Worm (Caenorhabditis elegans) whole organism, L2 larva: Measurements from ENCODE around the gene ZC443.7.

Source experiments
- C34F6.9 ChIP-seq: fragments of 150-350 bp; optimal IDR thresholded peaks from 2 replicates; lab custom pipeline; 2014; ENCODE audit warnings: missing biosample characterization, missing genetic modification characterization
- F13H6.1 ChIP-seq: sonication (generic microtip); optimal IDR thresholded peaks from 2 replicates; lab custom pipeline; 2016; ENCODE audit warnings: missing genetic modification characterization, missing compliant biosample characterization
- Y55F3AM.14 ChIP-seq: fragments of 200-800 bp; sonication (Bioruptor generic); optimal IDR thresholded peaks from 2 replicates; lab custom pipeline; 2018; ENCODE audit warnings: mild to moderate bottlenecking, missing genetic modification characterization, missing compliant biosample characterization
- ZK546.5 ChIP-seq: sonication (generic microtip); optimal IDR thresholded peaks from 2 replicates; lab custom pipeline; 2017; ENCODE audit warnings: missing biosample characterization, missing genetic modification characterization
- alr-1 ChIP-seq: fragments of 150-350 bp; optimal IDR thresholded peaks from 2 replicates; lab custom pipeline; 2014; ENCODE audit warnings: missing biosample characterization, missing genetic modification characterization
- aly-2 ChIP-seq: fragments of 150-350 bp; optimal IDR thresholded peaks from 2 replicates; lab custom pipeline; 2014; ENCODE audit warnings: missing biosample characterization, missing genetic modification characterization
- blmp-1 ChIP-seq: sonication (generic microtip); optimal IDR thresholded peaks from 2 replicates; lab custom pipeline; 2017; ENCODE audit warnings: missing genetic modification characterization, mild to moderate bottlenecking, missing compliant biosample characterization, antibody characterized with exemption, moderate library complexity; ENCODE audit not compliant: insufficient read depth
- ceh-16 ChIP-seq: fragments of 150-350 bp; optimal IDR thresholded peaks from 2 replicates; lab custom pipeline; 2014; ENCODE audit warnings: missing biosample characterization, missing genetic modification characterization
- crh-2 ChIP-seq: sonication (generic microtip); optimal IDR thresholded peaks from 2 replicates; lab custom pipeline; 2017; ENCODE audit warnings: missing biosample characterization, missing genetic modification characterization
- elt-1 ChIP-seq: fragments of 150-350 bp; optimal IDR thresholded peaks from 2 replicates; lab custom pipeline; 2014; ENCODE audit warnings: missing biosample characterization, missing genetic modification characterization
- fos-1 ChIP-seq: fragments of 150-350 bp; optimal IDR thresholded peaks from 2 replicates; lab custom pipeline; 2014; ENCODE audit warnings: missing biosample characterization, missing genetic modification characterization
- gmeb-1 ChIP-seq: fragments of 150-350 bp; optimal IDR thresholded peaks from 2 replicates; lab custom pipeline; 2014; ENCODE audit warnings: missing biosample characterization, missing genetic modification characterization
- lin-11 ChIP-seq: fragments of 150-350 bp; sonication (generic microtip); optimal IDR thresholded peaks from 2 replicates; lab custom pipeline; 2014; ENCODE audit warnings: missing biosample characterization, missing genetic modification characterization, inconsistent platforms, mixed read lengths
- lin-39 ChIP-seq: fragments of 150-350 bp; optimal IDR thresholded peaks from 2 replicates; lab custom pipeline; 2014; ENCODE audit warnings: missing biosample characterization, missing genetic modification reagents, missing genetic modification characterization
- lsy-2 ChIP-seq, 2 experiments: fragments of 150-350 bp in 1 of 2; sonication (generic microtip) in 1 of 2; optimal IDR thresholded peaks; 2 replicates each; lab custom pipeline; 2014 to 2017; ENCODE audit warnings: missing biosample characterization in 2 of 2, missing genetic modification characterization in 2 of 2
- mab-5 ChIP-seq: fragments of 150-350 bp; optimal IDR thresholded peaks from 2 replicates; lab custom pipeline; 2014; ENCODE audit warnings: missing biosample characterization, missing genetic modification characterization
- mdl-1 ChIP-seq, 2 experiments: fragments of 150-350 bp in 1 of 2; sonication (generic microtip) in 1 of 2; optimal IDR thresholded peaks; 2 replicates each; lab custom pipeline; 2017; ENCODE audit warnings: missing biosample characterization in 2 of 2, missing genetic modification characterization in 2 of 2
- nhr-10 ChIP-seq: sonication (generic microtip); optimal IDR thresholded peaks from 2 replicates; lab custom pipeline; 2017; ENCODE audit warnings: missing biosample characterization, missing genetic modification characterization
- nhr-12 ChIP-seq: fragments of 150-350 bp; optimal IDR thresholded peaks from 2 replicates; lab custom pipeline; 2014; ENCODE audit warnings: missing biosample characterization, missing genetic modification characterization
- nhr-129 ChIP-seq: fragments of 150-350 bp; optimal IDR thresholded peaks from 2 replicates; lab custom pipeline; 2014; ENCODE audit warnings: missing biosample characterization, missing genetic modification characterization
- nhr-23 ChIP-seq: fragments of 150-350 bp; optimal IDR thresholded peaks from 2 replicates; lab custom pipeline; 2014; ENCODE audit warnings: missing biosample characterization, missing genetic modification reagents, missing genetic modification characterization
- nhr-237 ChIP-seq: fragments of 150-350 bp; optimal IDR thresholded peaks from 2 replicates; lab custom pipeline; 2014; ENCODE audit warnings: missing biosample characterization, missing genetic modification characterization
- nhr-6 ChIP-seq: fragments of 150-350 bp; optimal IDR thresholded peaks from 2 replicates; lab custom pipeline; 2014; ENCODE audit warnings: missing biosample characterization, missing genetic modification characterization
- nhr-77 ChIP-seq: fragments of 150-350 bp; optimal IDR thresholded peaks from 2 replicates; lab custom pipeline; 2014; ENCODE audit warnings: missing biosample characterization, missing genetic modification characterization
- sem-4 ChIP-seq: fragments of 150-350 bp; optimal IDR thresholded peaks from 2 replicates; lab custom pipeline; 2014; ENCODE audit warnings: missing biosample characterization, missing genetic modification reagents, missing genetic modification characterization
- sma-3 ChIP-seq: sonication (generic microtip); optimal IDR thresholded peaks from 2 replicates; lab custom pipeline; 2016; ENCODE audit warnings: missing genetic modification reagents, missing genetic modification characterization, missing compliant biosample characterization
- sma-9 ChIP-seq, 2 experiments: fragments of 150-350 bp in 1 of 2; sonication (generic microtip) in 1 of 2; optimal IDR thresholded peaks; 2 replicates each; lab custom pipeline; 2014 to 2016; ENCODE audit warnings: missing genetic modification characterization in 2 of 2, mild to moderate bottlenecking in 1 of 2, missing biosample characterization in 1 of 2, missing compliant biosample characterization in 1 of 2, missing genetic modification reagents in 1 of 2, moderate library complexity in 1 of 2
- snpc-4 ChIP-seq: fragments of 150-350 bp; optimal IDR thresholded peaks from 2 replicates; lab custom pipeline; 2014; ENCODE audit warnings: missing biosample characterization, missing genetic modification characterization
- unc-55 ChIP-seq: fragments of 150-350 bp; sonication (generic microtip); optimal IDR thresholded peaks from 3 replicates; lab custom pipeline; 2014; ENCODE audit warnings: missing biosample characterization, missing genetic modification reagents, missing genetic modification characterization
- unc-62 ChIP-seq: fragments of 150-350 bp; optimal IDR thresholded peaks from 2 replicates; lab custom pipeline; 2014; ENCODE audit warnings: missing biosample characterization, missing genetic modification reagents, missing genetic modification characterization
- zag-1 ChIP-seq: fragments of 150-350 bp; optimal IDR thresholded peaks from 2 replicates; lab custom pipeline; 2014; ENCODE audit warnings: missing biosample characterization, missing genetic modification characterization
- ztf-11 ChIP-seq: sonication (generic microtip); optimal IDR thresholded peaks from 2 replicates; lab custom pipeline; 2017; ENCODE audit warnings: missing biosample characterization, missing genetic modification characterization
- ztf-4 ChIP-seq: fragments of 150-350 bp; optimal IDR thresholded peaks from 2 replicates; lab custom pipeline; 2014; ENCODE audit warnings: missing biosample characterization, missing genetic modification characterization

The ZC443.7 gene

DNA sequence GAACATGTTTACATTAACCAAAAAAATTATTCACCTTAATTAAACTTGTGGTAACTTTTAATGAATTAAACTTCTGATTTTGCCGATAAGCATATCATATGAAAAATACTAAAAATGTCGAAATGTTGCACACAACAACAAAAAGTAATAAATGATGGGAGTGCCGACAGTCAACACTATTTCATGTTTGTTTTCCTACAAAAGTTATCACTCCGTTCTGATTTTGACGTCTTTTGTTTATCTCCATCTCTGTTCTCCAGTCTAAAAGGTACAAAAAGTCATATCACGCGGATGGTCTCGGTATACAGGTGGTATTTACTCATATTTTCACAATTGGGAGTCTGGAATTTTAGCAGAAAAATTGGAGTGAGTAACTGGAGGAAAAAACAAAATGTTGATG lies 9.1 kb downstream of the ZC443.7 start:
- TF ChIP-seq nhr-237 (tag; lab: Kevin White, UChicago) (no peak), Y55F3AM.14 (GFP tag; lab: Kevin White, UChicago) (no peak), lin-11 (no peak), C34F6.9 (tag; lab: Kevin White, UChicago) (no peak), nhr-6 (no peak), unc-55 (GFP tag; lab: Kevin White, UChicago) (no peak), elt-1 (no peak), ceh-16 (tag; lab: Kevin White, UChicago) (no peak), snpc-4 (tag; lab: Kevin White, UChicago) (no peak), unc-62 (GFP tag; lab: Kevin White, UChicago) (no peak), ztf-11 (tag; lab: Kevin White, UChicago) (no peak), ztf-4 (tag; lab: Kevin White, UChicago) (no peak), sem-4 (no peak), sma-3 (GFP tag; lab: Kevin White, UChicago) (no peak), mab-5 (tag; lab: Kevin White, UChicago) (no peak), gmeb-1 (tag; lab: Kevin White, UChicago) (no peak)

DNA sequence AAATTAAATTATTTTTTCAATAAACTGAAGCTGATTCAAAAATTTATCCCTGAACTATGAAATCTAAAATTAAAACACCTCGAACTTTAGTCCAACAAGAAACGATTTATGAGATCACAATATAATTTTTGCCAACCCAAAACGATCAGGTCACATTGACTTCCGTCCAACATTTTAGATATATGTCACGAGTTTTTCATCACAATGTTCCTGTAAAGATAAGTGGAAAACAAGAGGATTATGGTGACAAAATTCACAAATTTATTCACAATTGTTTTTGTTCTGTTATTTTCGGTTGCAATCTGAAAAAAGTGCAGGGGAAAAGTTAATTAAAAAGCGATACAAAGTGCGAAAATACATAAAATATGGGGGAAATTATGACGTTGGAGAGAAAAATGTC lies 10.4 kb downstream of the ZC443.7 start:
- TF ChIP-seq sem-4 (peak; percentile 19), ztf-4 (tag; lab: Kevin White, UChicago) (peak; percentile 10), C34F6.9 (tag; lab: Kevin White, UChicago) (no peak)

- TF ChIP-seq sem-4 (no peak), sma-9 (GFP tag; optimal IDR thresholded peaks at IDR 0.05; lab: Kevin White, UChicago) (no peak), sma-9 (tag; optimal IDR thresholded peaks at IDR 0.05; lab: Kevin White, UChicago) (no peak), F13H6.1 (tag; lab: Kevin White, UChicago) (no peak), nhr-10 (no peak), mdl-1 (tag; optimal IDR thresholded peaks at IDR 0.05; lab: Kevin White, UChicago) (no peak), ztf-11 (tag; lab: Kevin White, UChicago) (no peak), lin-39 (tag; lab: Kevin White, UChicago) (no peak), nhr-237 (tag; lab: Kevin White, UChicago) (no peak)
These were observed 12.2 kb downstream of the ZC443.7 start for ce11 chrV:12818486-12818885.

DNA sequence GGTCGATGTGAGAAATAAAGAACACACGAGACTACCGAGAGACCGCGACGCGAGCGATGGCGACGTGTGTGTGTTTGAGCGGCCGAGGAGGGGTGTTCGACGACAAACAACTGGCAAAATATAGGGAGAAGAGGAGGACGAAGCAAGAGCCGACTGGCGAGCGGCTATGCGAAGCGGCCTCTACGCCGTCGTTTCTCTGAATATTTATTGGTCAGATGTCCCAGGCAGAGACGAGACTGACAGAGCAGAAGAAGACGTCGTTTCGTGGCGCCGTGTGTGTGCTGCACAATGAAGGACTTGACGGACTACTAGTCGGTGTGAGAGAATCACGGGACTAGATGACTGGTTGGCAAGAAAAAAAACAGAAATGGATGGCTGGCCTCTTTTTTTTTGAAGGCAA lies 12.9 kb downstream of the ZC443.7 start:
- TF ChIP-seq zag-1, result peak; percentile 27
- no peak for TF ChIP-seq ztf-4 (tag; lab: Kevin White, UChicago)
- TF ChIP-seq unc-55 (GFP tag; lab: Kevin White, UChicago), result peak; percentile 29
- no peak for TF ChIP-seq ZK546.5 (tag; lab: Kevin White, UChicago)
- TF ChIP-seq mdl-1 (tag; optimal IDR thresholded peaks at IDR 0.05; lab: Kevin White, UChicago), result peak in 1 of 2 experiments; percentile 7
- TF ChIP-seq snpc-4 (tag; lab: Kevin White, UChicago), result peak; percentile 24
- TF ChIP-seq nhr-12 (tag; lab: Kevin White, UChicago), result no peak
- TF ChIP-seq elt-1, result no peak
- TF ChIP-seq nhr-77 (tag; lab: Kevin White, UChicago), result no peak
- no peak for TF ChIP-seq sma-9 (GFP tag; optimal IDR thresholded peaks at IDR 0.05; lab: Kevin White, UChicago)
- no peak for TF ChIP-seq sma-9 (tag; optimal IDR thresholded peaks at IDR 0.05; lab: Kevin White, UChicago)
- peak; percentile 43 for TF ChIP-seq C34F6.9 (tag; lab: Kevin White, UChicago)
- no peak for TF ChIP-seq blmp-1 (tag; lab: Kevin White, UChicago)
- TF ChIP-seq unc-62 (GFP tag; lab: Kevin White, UChicago), result no peak
- no peak for TF ChIP-seq nhr-237 (tag; lab: Kevin White, UChicago)
- no peak for TF ChIP-seq fos-1 (tag; lab: Kevin White, UChicago)
- TF ChIP-seq crh-2 (tag; lab: Kevin White, UChicago), result peak; percentile 35
- no peak for TF ChIP-seq aly-2 (tag; lab: Kevin White, UChicago)
- TF ChIP-seq nhr-129 (tag; lab: Kevin White, UChicago), result peak; percentile 43
- TF ChIP-seq sem-4, result no peak
- TF ChIP-seq lin-11, result peak; percentile 80
- TF ChIP-seq F13H6.1 (tag; lab: Kevin White, UChicago), result peak; percentile 35
- TF ChIP-seq mab-5 (tag; lab: Kevin White, UChicago), result no peak
- TF ChIP-seq lsy-2 (tag; optimal IDR thresholded peaks at IDR 0.05; lab: Kevin White, UChicago), result peak in 1 of 2 experiments; percentile 45
- TF ChIP-seq, all 48 proteins: peak for 10

DNA sequence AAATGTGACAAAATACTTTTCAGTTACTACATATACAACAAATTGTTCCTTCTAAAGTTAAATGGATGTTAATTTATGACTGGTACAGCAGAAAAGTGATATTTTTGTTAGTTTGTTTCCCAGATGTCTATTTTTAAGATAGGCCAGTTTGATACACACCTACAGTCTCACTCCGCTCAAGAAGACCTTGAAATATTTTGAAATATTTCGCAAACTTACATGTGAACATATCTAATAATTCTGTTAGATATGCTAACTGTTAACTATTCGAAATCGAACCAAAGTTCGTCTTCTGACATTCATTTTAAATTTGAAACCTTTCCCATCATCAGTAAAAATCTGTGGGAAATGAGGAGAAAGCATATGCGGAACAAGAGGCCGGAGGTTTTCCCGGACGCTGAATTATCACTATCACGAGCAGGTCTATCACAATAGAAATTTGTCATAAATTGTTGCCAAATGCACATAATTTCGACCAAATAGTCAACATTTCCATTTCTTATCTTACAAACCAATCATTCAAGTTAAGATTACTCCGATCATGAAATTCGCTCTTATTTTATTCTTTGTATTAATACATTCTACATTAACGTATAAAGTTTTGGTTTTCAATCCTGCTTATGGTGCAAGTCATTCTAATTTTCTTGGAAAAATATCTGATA lies 13.6 kb downstream of the ZC443.7 start, which contains the start of the genes ZC443.4 and ugt-18:
Gene ZC443.4 (minus strand): TSS at position 95 of the 662 bp plus-strand sequence.
Gene ugt-18 (plus strand): TSS at position 469 of the 662 bp plus-strand sequence.
- TF ChIP-seq elt-1, result no peak
- no peak for TF ChIP-seq nhr-23 (tag; lab: Kevin White, UChicago)
- no peak for TF ChIP-seq alr-1 (tag; lab: Kevin White, UChicago)
- TF ChIP-seq fos-1 (tag; lab: Kevin White, UChicago), result peak; percentile 54
- TF ChIP-seq nhr-12 (tag; lab: Kevin White, UChicago), result no peak
- no peak for TF ChIP-seq lsy-2 (tag; optimal IDR thresholded peaks at IDR 0.05; lab: Kevin White, UChicago)
- peak; percentile 57 for TF ChIP-seq nhr-129 (tag; lab: Kevin White, UChicago)
